In the genomic region with DNA sequence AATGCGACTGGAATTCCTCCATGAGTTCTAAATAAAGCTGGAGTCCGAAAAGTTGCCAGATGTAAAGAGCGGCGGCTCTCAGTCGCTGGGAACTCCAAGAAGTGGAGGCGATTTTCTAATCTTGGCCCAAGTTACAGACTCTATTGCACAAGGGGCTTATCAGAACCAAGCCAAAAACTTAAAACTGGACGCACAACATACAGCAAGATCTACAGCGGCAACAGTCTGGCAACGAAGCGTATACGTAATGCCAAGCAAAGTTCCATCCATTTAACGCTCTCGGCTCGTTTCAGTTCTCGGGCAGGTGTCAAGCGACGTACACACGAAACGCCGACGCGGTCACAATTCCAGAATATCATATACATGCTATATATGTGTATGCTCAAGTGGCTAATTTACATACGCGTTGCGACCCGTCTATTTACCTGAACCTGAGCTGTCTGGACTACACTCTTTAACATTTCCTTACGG, we compare ENCODE assay signal across 3 fruit fly cellular contexts.
TF ChIP-seq lines count a peak whose summit lies in the region.

No protein-coding gene starts in this region.

- no peak for TF ChIP-seq CTCF in whole organism, embryonic (GFP tag; optimal IDR thresholded peaks at IDR 0.05; lab: Kevin White, UChicago)

TF ChIP-seq in whole organism, adult, 20 proteins besides CTCF, POLR2A, EP300 and RAD21:
- TF ChIP-seq Mnt (GFP tag; optimal IDR thresholded peaks at IDR 0.05; lab: Kevin White, UChicago) (peak; percentile 15), CG1620 (GFP tag; optimal IDR thresholded peaks at IDR 0.05; lab: Kevin White, UChicago) (no peak), CG12768 (GFP tag; optimal IDR thresholded peaks at IDR 0.05; lab: Kevin White, UChicago) (peak; percentile 71), cic (GFP tag; optimal IDR thresholded peaks at IDR 0.05; lab: Kevin White, UChicago) (peak; percentile 16)

TF ChIP-seq in whole organism, embryonic, 481 proteins besides CTCF, POLR2A, EP300 and RAD21 (continues in another document):
- TF ChIP-seq chinmo (GFP tag; IDR thresholded peaks at IDR 0.05; lab: Robert Waterston, UW; ENCODE audit: partially characterized antibody) = peak; percentile 57; the same call in 1 of the 4 replicates
- peak; percentile 42 for TF ChIP-seq Jarid2 (GFP tag; optimal IDR thresholded peaks at IDR 0.05; lab: Kevin White, UChicago)
- TF ChIP-seq ham (GFP tag; IDR thresholded peaks at IDR 0.05; lab: Robert Waterston, UW) = no peak
- no peak for TF ChIP-seq al (GFP tag; IDR thresholded peaks at IDR 0.05; lab: Robert Waterston, UW)
- TF ChIP-seq tup (GFP tag; optimal IDR thresholded peaks at IDR 0.05; lab: Kevin White, UChicago) = no peak
- no peak for TF ChIP-seq chn (GFP tag; optimal IDR thresholded peaks at IDR 0.05; lab: Kevin White, UChicago)
- TF ChIP-seq Usf (GFP tag; optimal IDR thresholded peaks at IDR 0.05; lab: Kevin White, UChicago) = no peak
- TF ChIP-seq dimm (GFP tag; IDR thresholded peaks at IDR 0.05; lab: Robert Waterston, UW) = no peak
- TF ChIP-seq CG1024 (GFP tag; IDR thresholded peaks at IDR 0.05; lab: Robert Waterston, UW) = no peak
- no peak for TF ChIP-seq Hmr (GFP tag; optimal IDR thresholded peaks at IDR 0.05; lab: Kevin White, UChicago)
- TF ChIP-seq CG9437 (GFP tag; optimal IDR thresholded peaks at IDR 0.05; lab: Kevin White, UChicago) = peak; percentile 29
- no peak for TF ChIP-seq Tbp (GFP tag; optimal IDR thresholded peaks at IDR 0.05; lab: Kevin White, UChicago)
- TF ChIP-seq CG12104 (GFP tag; optimal IDR thresholded peaks at IDR 0.05; lab: Kevin White, UChicago) = no peak
- no peak for TF ChIP-seq Abd-B (GFP tag; optimal IDR thresholded peaks at IDR 0.05; lab: Kevin White, UChicago)
- TF ChIP-seq Vsx1 (GFP tag; optimal IDR thresholded peaks at IDR 0.05; lab: Kevin White, UChicago) = peak; percentile 24
- TF ChIP-seq grn (GFP tag; optimal IDR thresholded peaks at IDR 0.05; lab: Kevin White, UChicago) = no peak
- no peak for TF ChIP-seq zen (tag; optimal IDR thresholded peaks at IDR 0.05; lab: Kevin White, UChicago)
- no peak for TF ChIP-seq zen2 (GFP tag; IDR thresholded peaks at IDR 0.05; lab: Robert Waterston, UW; ENCODE audit: partially characterized antibody)
- TF ChIP-seq NFAT (GFP tag; IDR thresholded peaks at IDR 0.05; lab: Robert Waterston, UW) = peak; percentile 14; the same call in 1 of the 2 replicates
- TF ChIP-seq sug (tag; optimal IDR thresholded peaks at IDR 0.05; lab: Kevin White, UChicago) = peak; percentile 55
- TF ChIP-seq exex (tag; optimal IDR thresholded peaks at IDR 0.05; lab: Kevin White, UChicago) = peak; percentile 66
- TF ChIP-seq CG7786 (GFP tag; optimal IDR thresholded peaks at IDR 0.05; lab: Kevin White, UChicago) = no peak
- no peak for TF ChIP-seq ara (GFP tag; IDR thresholded peaks at IDR 0.05; lab: Robert Waterston, UW)
- no peak for TF ChIP-seq Mad (GFP tag; optimal IDR thresholded peaks at IDR 0.05; lab: Kevin White, UChicago)
- no peak for TF ChIP-seq zfh1 (GFP tag; IDR thresholded peaks at IDR 0.05; lab: Robert Waterston, UW)
- peak; percentile 37 for TF ChIP-seq sd (tag; optimal IDR thresholded peaks at IDR 0.05; lab: Kevin White, UChicago)
- TF ChIP-seq CG14050 (GFP tag; IDR thresholded peaks at IDR 0.05; lab: Robert Waterston, UW) = no peak
- TF ChIP-seq Dek (tag; optimal IDR thresholded peaks at IDR 0.05; lab: Kevin White, UChicago) = no peak
- no peak for TF ChIP-seq en (GFP tag; optimal IDR thresholded peaks at IDR 0.05; lab: Kevin White, UChicago)
- TF ChIP-seq Adf1 (GFP tag; IDR thresholded peaks at IDR 0.05; lab: Robert Waterston, UW) = 0 out of 2 replicates have a peak, but pooled peaks have one; percentile 4
- no peak for TF ChIP-seq D19A (tag; optimal IDR thresholded peaks at IDR 0.05; lab: Kevin White, UChicago)
- TF ChIP-seq CG18011 (GFP tag; optimal IDR thresholded peaks at IDR 0.05; lab: Kevin White, UChicago) = no peak
- peak; percentile 30; the same call in 1 of the 2 replicates for TF ChIP-seq vvl (GFP tag; IDR thresholded peaks at IDR 0.05; lab: Robert Waterston, UW)
- TF ChIP-seq Pdp1 (GFP tag; optimal IDR thresholded peaks at IDR 0.05; lab: Kevin White, UChicago) = peak in 1 of 2 experiments; percentile 89
- TF ChIP-seq Deaf1 (tag; optimal IDR thresholded peaks at IDR 0.05; lab: Kevin White, UChicago) = peak; percentile 70
- no peak for TF ChIP-seq CG8290 (GFP tag; optimal IDR thresholded peaks at IDR 0.05; lab: Kevin White, UChicago)
- peak in 1 of 2 experiments; percentile 1 for TF ChIP-seq CG8290 (tag; optimal IDR thresholded peaks at IDR 0.05; lab: Kevin White, UChicago)
- peak; percentile 15 for TF ChIP-seq Med (GFP tag; lab: Kevin White, UChicago)
- TF ChIP-seq CG10543 (GFP tag; optimal IDR thresholded peaks at IDR 0.05; lab: Kevin White, UChicago) = peak; percentile 38
- no peak for TF ChIP-seq stc (GFP tag; IDR thresholded peaks at IDR 0.05; lab: Robert Waterston, UW)
- TF ChIP-seq ken (GFP tag; IDR thresholded peaks at IDR 0.05; lab: Robert Waterston, UW) = no peak

TF ChIP-seq in whole organism, prepupa, 60 proteins besides CTCF, POLR2A, EP300 and RAD21:
- TF ChIP-seq vri (GFP tag; optimal IDR thresholded peaks at IDR 0.05; lab: Kevin White, UChicago) (peak; percentile 55), CG7368 (GFP tag; optimal IDR thresholded peaks at IDR 0.05; lab: Kevin White, UChicago) (no peak), cyc (GFP tag; optimal IDR thresholded peaks at IDR 0.05; lab: Kevin White, UChicago) (no peak), Sox102F (GFP tag; optimal IDR thresholded peaks at IDR 0.05; lab: Kevin White, UChicago) (no peak), CG10669 (GFP tag; optimal IDR thresholded peaks at IDR 0.05; lab: Kevin White, UChicago) (no peak)
TF ChIP-seq in whole organism, prepupa: peak in this region for 1.
